Worm (Caenorhabditis elegans) whole organism, L4 larva: ENCODE data around the gene fbxa-165.

Source experiments
- F44E2.7 ChIP-seq: fragments of 200-800 bp; sonication (Bioruptor generic); IDR thresholded peaks from 2 replicates; pipeline ENCODE4 v2.1.2; 2022; ENCODE audit warnings: missing genetic modification characterization, missing compliant biosample characterization
- F49E8.2 ChIP-seq: sonication (generic microtip); optimal IDR thresholded peaks from 2 replicates; lab custom pipeline; 2016; ENCODE audit warnings: missing compliant biosample characterization, mild to moderate bottlenecking, missing genetic modification characterization, borderline replicate concordance
- T20F7.1 ChIP-seq: fragments of 200-800 bp; sonication (Bioruptor generic); optimal IDR thresholded peaks from 2 replicates; lab custom pipeline; 2018; ENCODE audit warnings: mild to moderate bottlenecking, missing genetic modification characterization, missing compliant biosample characterization
- T26A8.4 ChIP-seq: fragments of 200-800 bp; sonication (Bioruptor generic); IDR thresholded peaks from 2 replicates; pipeline ENCODE4 v1.3.6; 2022; ENCODE audit warnings: missing genetic modification characterization, missing compliant biosample characterization
- Y105C5A.15 ChIP-seq: fragments of 200-800 bp; sonication (Bioruptor generic); IDR thresholded peaks from 2 replicates; pipeline ENCODE4 v1.3.6; 2022; ENCODE audit warnings: missing genetic modification characterization, missing compliant biosample characterization
- Y48G9A.11 ChIP-seq: fragments of 200-800 bp; sonication (Bioruptor generic); IDR thresholded peaks from 2 replicates; pipeline ENCODE4 v1.3.6; 2022; ENCODE audit warnings: missing genetic modification reagents, missing genetic modification characterization, missing compliant biosample characterization
- Y75B8A.6 ChIP-seq: fragments of 200-800 bp; sonication (Bioruptor generic); IDR thresholded peaks from 2 replicates; pipeline ENCODE4 v1.3.6; 2022; ENCODE audit warnings: missing genetic modification reagents, missing genetic modification characterization, missing compliant biosample characterization
- ZK337.2 ChIP-seq: fragments of 200-800 bp; sonication (Bioruptor generic); IDR thresholded peaks from 2 replicates; pipeline ENCODE4 v1.3.6; 2022; ENCODE audit warnings: missing genetic modification reagents, missing genetic modification characterization, missing compliant biosample characterization
- aha-1 ChIP-seq: fragments of 150-350 bp; peaks from one replicate; lab custom pipeline; 2014; ENCODE audit warnings: missing biosample characterization, missing genetic modification characterization
- arid-1 ChIP-seq: fragments of 200-800 bp; sonication (Bioruptor generic); conservative IDR thresholded peaks from 2 replicates; pipeline ENCODE4 v1.3.6; 2022; ENCODE audit warnings: missing genetic modification reagents, missing genetic modification characterization, missing compliant biosample characterization
- ces-1 ChIP-seq: fragments of 150-350 bp; sonication (generic microtip); optimal IDR thresholded peaks from 4 replicates; lab custom pipeline; 2014; ENCODE audit warnings: missing biosample characterization, missing genetic modification reagents, missing genetic modification characterization
- daf-16 ChIP-seq, 3 experiments: sonication (generic microtip); optimal IDR thresholded peaks; 2 replicates each; lab custom pipeline; 2016 to 2017; ENCODE audit warnings: missing genetic modification characterization in 3 of 3, missing genetic modification reagents in 3 of 3, mild to moderate bottlenecking in 2 of 3, missing compliant biosample characterization in 2 of 3, missing biosample characterization in 1 of 3, moderate library complexity in 1 of 3
- daf-8 ChIP-seq: fragments of 200-800 bp; sonication (Bioruptor generic); IDR thresholded peaks from 2 replicates; pipeline ENCODE4 v1.3.6; 2022; ENCODE audit warnings: missing genetic modification characterization, missing compliant biosample characterization
- dpl-1 ChIP-seq: fragments of 150-350 bp; optimal IDR thresholded peaks from 2 replicates; lab custom pipeline; 2014; ENCODE audit warnings: missing biosample characterization, missing genetic modification reagents, missing genetic modification characterization
- duxl-1 ChIP-seq: sonication (generic microtip); optimal IDR thresholded peaks from 2 replicates; lab custom pipeline; 2016; ENCODE audit warnings: mild to moderate bottlenecking, missing genetic modification characterization, moderate library complexity, missing compliant biosample characterization; ENCODE audit not compliant: poor library complexity
- dve-1 ChIP-seq: sonication (generic microtip); optimal IDR thresholded peaks from 2 replicates; lab custom pipeline; 2017; ENCODE audit warnings: antibody characterized with exemption, mild to moderate bottlenecking, missing genetic modification characterization, missing compliant biosample characterization; ENCODE audit not compliant: insufficient read depth
- fkh-10 ChIP-seq: fragments of 150-350 bp; optimal IDR thresholded peaks from 2 replicates; lab custom pipeline; 2014; ENCODE audit warnings: missing biosample characterization, missing genetic modification reagents, missing genetic modification characterization
- fos-1 ChIP-seq: fragments of 150-350 bp; optimal IDR thresholded peaks from 2 replicates; lab custom pipeline; 2014; ENCODE audit warnings: missing biosample characterization, missing genetic modification characterization
- gei-8 ChIP-seq: fragments of 200-800 bp; sonication (Bioruptor generic); optimal IDR thresholded peaks from 2 replicates; lab custom pipeline; 2018; ENCODE audit warnings: mild to moderate bottlenecking, missing genetic modification characterization, missing compliant biosample characterization
- hlh-30 ChIP-seq: sonication (generic microtip); optimal IDR thresholded peaks from 2 replicates; lab custom pipeline; 2017; ENCODE audit warnings: antibody characterized with exemption, mild to moderate bottlenecking, missing genetic modification characterization, missing compliant biosample characterization; ENCODE audit not compliant: insufficient read depth
- lin-1 ChIP-seq: fragments of 200-800 bp; sonication (Bioruptor generic); IDR thresholded peaks from 2 replicates; pipeline ENCODE4 v1.3.6; 2022; ENCODE audit warnings: missing genetic modification reagents, missing genetic modification characterization, missing compliant biosample characterization
- lin-15B ChIP-seq: fragments of 150-350 bp; sonication (generic microtip); optimal IDR thresholded peaks from 3 replicates; lab custom pipeline; 2014; ENCODE audit warnings: missing biosample characterization, missing genetic modification characterization
- lin-38 ChIP-seq: fragments of 200-800 bp; sonication (Bioruptor generic); IDR thresholded peaks from 2 replicates; pipeline ENCODE4 v1.3.6; 2022; ENCODE audit warnings: missing genetic modification reagents, missing genetic modification characterization, missing compliant biosample characterization
- madf-9 ChIP-seq: fragments of 200-800 bp; sonication (Bioruptor generic); conservative IDR thresholded peaks from 2 replicates; pipeline ENCODE4 v1.3.6; 2022; ENCODE audit warnings: missing genetic modification reagents, missing genetic modification characterization, missing compliant biosample characterization
- mdl-1 ChIP-seq, 2 experiments: fragments of 150-350 bp in 1 of 2; sonication (generic microtip) in 1 of 2; optimal IDR thresholded peaks; 2 replicates each; lab custom pipeline; 2014 to 2017; ENCODE audit warnings: missing biosample characterization in 2 of 2, missing genetic modification characterization in 2 of 2
- mdt-29 ChIP-seq: fragments of 200-800 bp; sonication (Bioruptor generic); IDR thresholded peaks from 2 replicates; pipeline ENCODE4 v1.3.6; 2022; ENCODE audit warnings: missing genetic modification reagents, missing genetic modification characterization, missing compliant biosample characterization
- mxl-2 ChIP-seq: fragments of 200-800 bp; sonication (Bioruptor generic); conservative IDR thresholded peaks from 2 replicates; pipeline ENCODE4 v1.3.6; 2022; ENCODE audit warnings: missing genetic modification reagents, missing genetic modification characterization, missing compliant biosample characterization
- nhr-111 ChIP-seq: fragments of 200-800 bp; sonication (Bioruptor generic); optimal IDR thresholded peaks from 2 replicates; lab custom pipeline; 2018; ENCODE audit warnings: mild to moderate bottlenecking, missing genetic modification characterization, missing compliant biosample characterization
- nhr-28 ChIP-seq: fragments of 150-350 bp; optimal IDR thresholded peaks from 2 replicates; lab custom pipeline; 2014; ENCODE audit warnings: missing biosample characterization, missing genetic modification characterization
- nhr-41 ChIP-seq: fragments of 200-800 bp; sonication (Bioruptor generic); IDR thresholded peaks from 2 replicates; pipeline ENCODE4 v1.3.6; 2022; ENCODE audit warnings: missing genetic modification reagents, missing genetic modification characterization, missing compliant biosample characterization
- nhr-48 ChIP-seq: sonication (generic microtip); optimal IDR thresholded peaks from 2 replicates; lab custom pipeline; 2016; ENCODE audit warnings: mild to moderate bottlenecking, missing genetic modification characterization, missing compliant biosample characterization
- php-3 ChIP-seq: fragments of 200-800 bp; sonication (Bioruptor generic); IDR thresholded peaks from 2 replicates; pipeline ENCODE4 v1.3.6; 2022; ENCODE audit warnings: missing genetic modification reagents, missing genetic modification characterization, missing compliant biosample characterization
- rbr-2 ChIP-seq: sonication (generic microtip); optimal IDR thresholded peaks from 2 replicates; lab custom pipeline; 2016; ENCODE audit warnings: missing genotype, missing genetic modification characterization, missing compliant biosample characterization
- snpc-1.2 ChIP-seq: fragments of 200-800 bp; sonication (Bioruptor generic); IDR thresholded peaks from 2 replicates; pipeline ENCODE4 v1.3.6; 2022; ENCODE audit warnings: missing genetic modification reagents, missing genetic modification characterization, missing compliant biosample characterization
- snpc-4 ChIP-seq: fragments of 150-350 bp; optimal IDR thresholded peaks from 2 replicates; lab custom pipeline; 2014; ENCODE audit warnings: missing biosample characterization, missing genetic modification characterization
- unc-130 ChIP-seq: sonication (generic microtip); optimal IDR thresholded peaks from 2 replicates; lab custom pipeline; 2016; ENCODE audit warnings: missing genetic modification reagents, missing genetic modification characterization, missing compliant biosample characterization
- unc-39 ChIP-seq: sonication (generic microtip); optimal IDR thresholded peaks from 2 replicates; lab custom pipeline; 2017; ENCODE audit warnings: missing biosample characterization, missing genetic modification characterization
- vab-7 ChIP-seq: fragments of 200-800 bp; sonication (Bioruptor generic); IDR thresholded peaks from 2 replicates; pipeline ENCODE4 v1.3.6; 2022; ENCODE audit warnings: missing genetic modification reagents, missing genetic modification characterization, missing compliant biosample characterization
- zag-1 ChIP-seq: fragments of 150-350 bp; optimal IDR thresholded peaks from 2 replicates; lab custom pipeline; 2014; ENCODE audit warnings: missing biosample characterization, missing genetic modification characterization
- zfp-2 ChIP-seq: sonication (generic microtip); optimal IDR thresholded peaks from 2 replicates; lab custom pipeline; 2016; ENCODE audit warnings: mild to moderate bottlenecking, missing genetic modification characterization, missing compliant biosample characterization
- zip-11 ChIP-seq: fragments of 200-800 bp; sonication (Bioruptor generic); IDR thresholded peaks from 2 replicates; pipeline ENCODE4 v1.3.6; 2022; ENCODE audit warnings: missing genetic modification characterization, missing compliant biosample characterization
- ztf-11 ChIP-seq: fragments of 150-350 bp; optimal IDR thresholded peaks from 2 replicates; lab custom pipeline; 2014; ENCODE audit warnings: missing biosample characterization, missing genetic modification characterization
- ztf-7 ChIP-seq: fragments of 150-350 bp; optimal IDR thresholded peaks from 2 replicates; lab custom pipeline; 2014; ENCODE audit warnings: missing biosample characterization, missing genetic modification characterization

The fbxa-165 gene

ce11 chrII:1663516-1663915 lies 47.2 kb upstream of the fbxa-165 start, which contains the start of gene duxl-1 (continued):
- TF ChIP-seq madf-9 (no peak), dpl-1 (GFP tag; lab: Kevin White, UChicago) (no peak), nhr-41 (peak; percentile 50; the same call in 1 of the 2 replicates), aha-1 (peak; percentile 93), mxl-2 (no peak), nhr-48 (tag; lab: Kevin White, UChicago) (peak; percentile 6), php-3 (GFP tag; lab: Robert Waterston, UW) (no peak), zfp-2 (no peak), nhr-111 (GFP tag; lab: Kevin White, UChicago) (no peak), Y105C5A.15 (GFP tag; lab: Robert Waterston, UW) (no peak), nhr-28 (tag; lab: Kevin White, UChicago) (peak; percentile 36), zag-1 (tag; lab: Kevin White, UChicago) (no peak), daf-16 (GFP tag; optimal IDR thresholded peaks at IDR 0.05; lab: Kevin White, UChicago) (no peak), daf-16 (tag; optimal IDR thresholded peaks at IDR 0.05; lab: Kevin White, UChicago) (no peak), zip-11 (GFP tag; lab: Robert Waterston, UW) (no peak), rbr-2 (no peak), snpc-1.2 (GFP tag; lab: Robert Waterston, UW) (no peak), fkh-10 (GFP tag; lab: Kevin White, UChicago) (no peak), ces-1 (GFP tag; lab: Kevin White, UChicago) (no peak), arid-1 (GFP tag; lab: Robert Waterston, UW) (no peak), daf-8 (GFP tag; lab: Robert Waterston, UW) (no peak), hlh-30 (tag; lab: Kevin White, UChicago) (no peak), F49E8.2 (tag; lab: Kevin White, UChicago) (no peak), duxl-1 (tag; lab: Kevin White, UChicago) (peak; percentile 88), fos-1 (tag; lab: Kevin White, UChicago) (no peak), mdl-1 (tag; optimal IDR thresholded peaks at IDR 0.05; lab: Kevin White, UChicago) (peak in 1 of 2 experiments; percentile 2), ztf-7 (tag; lab: Kevin White, UChicago) (no peak), dve-1 (tag; lab: Kevin White, UChicago) (no peak), lin-38 (no peak), snpc-4 (tag; lab: Kevin White, UChicago) (no peak), Y75B8A.6 (no peak), unc-130 (no peak), T26A8.4 (no peak), F44E2.7 (GFP tag; lab: Robert Waterston, UW) (no peak), gei-8 (GFP tag; lab: Kevin White, UChicago) (no peak), T20F7.1 (no peak), lin-1 (GFP tag; lab: Robert Waterston, UW) (no peak), ZK337.2 (GFP tag; lab: Robert Waterston, UW) (no peak), vab-7 (GFP tag; lab: Robert Waterston, UW) (no peak), mdt-29 (GFP tag; lab: Robert Waterston, UW) (no peak), unc-39 (no peak), Y48G9A.11 (no peak), lin-15B (no peak), ztf-11 (no peak)
